Worm (Caenorhabditis elegans): Measurements from ENCODE around the gene pqn-27.
A peak's percentile ranks its signal among the peaks of the same experiment; 100 is the strongest.

The pqn-27 gene

ce11 chrII:13472101-13472500 lies 11.7 kb upstream of the pqn-27 start, which contains the start of gene E01G4.5:
TSS of gene E01G4.5 (plus strand) at chrII:13472401.
- TF ChIP-seq lin-39 (tag; optimal IDR thresholded peaks at IDR 0.05) (no peak), nhr-237 (tag; optimal IDR thresholded peaks at IDR 0.05) (no peak), crh-2 (tag; optimal IDR thresholded peaks at IDR 0.05) (no peak), mab-5 (tag; optimal IDR thresholded peaks at IDR 0.05) (no peak), sma-9 (GFP tag; optimal IDR thresholded peaks at IDR 0.05) (no peak), sma-9 (tag; optimal IDR thresholded peaks at IDR 0.05) (no peak), sem-4 (tag; optimal IDR thresholded peaks at IDR 0.05) (no peak), nhr-6 (tag; optimal IDR thresholded peaks at IDR 0.05) (no peak), unc-62 (GFP tag; optimal IDR thresholded peaks at IDR 0.05) (no peak), ztf-1 (GFP tag; conservative IDR thresholded peaks at IDR 0.05) (no peak), nhr-25 (tag; optimal IDR thresholded peaks at IDR 0.05) (no peak), F13H6.1 (tag; optimal IDR thresholded peaks at IDR 0.05) (no peak), nhr-21 (tag; optimal IDR thresholded peaks at IDR 0.05) (no peak), ceh-16 (tag; optimal IDR thresholded peaks at IDR 0.05) (no peak), nhr-12 (tag; optimal IDR thresholded peaks at IDR 0.05) (no peak), alr-1 (tag; optimal IDR thresholded peaks at IDR 0.05) (no peak), nhr-10 (tag; optimal IDR thresholded peaks at IDR 0.05) (no peak), ZK546.5 (tag; optimal IDR thresholded peaks at IDR 0.05) (no peak), mdl-1 (tag; optimal IDR thresholded peaks at IDR 0.05) (no peak), unc-55 (GFP tag; optimal IDR thresholded peaks at IDR 0.05) (no peak), skn-1 (tag; optimal IDR thresholded peaks at IDR 0.05) (no peak)

- no peak for TF ChIP-seq gmeb-1 (tag; optimal IDR thresholded peaks at IDR 0.05)
- TF ChIP-seq dmd-4 (tag; optimal IDR thresholded peaks at IDR 0.05), result no peak
- TF ChIP-seq fos-1 (tag; optimal IDR thresholded peaks at IDR 0.05), result no peak
- TF ChIP-seq elt-1 (tag; optimal IDR thresholded peaks at IDR 0.05), result no peak
- no peak for TF ChIP-seq ztf-11 (tag; optimal IDR thresholded peaks at IDR 0.05)
Observed at ce11 chrII:13470655-13471054, 10.2 kb upstream of the pqn-27 start.

- no peak for TF ChIP-seq ztf-1 (GFP tag; conservative IDR thresholded peaks at IDR 0.05)
- TF ChIP-seq lin-39 (tag; optimal IDR thresholded peaks at IDR 0.05), result no peak
- no peak for TF ChIP-seq unc-62 (GFP tag; optimal IDR thresholded peaks at IDR 0.05)
- no peak for TF ChIP-seq nhr-23 (tag; optimal IDR thresholded peaks at IDR 0.05)
- no peak for TF ChIP-seq elt-3 (tag; optimal IDR thresholded peaks at IDR 0.05)
- TF ChIP-seq F13H6.1 (tag; optimal IDR thresholded peaks at IDR 0.05), result peak; percentile 80
- TF ChIP-seq skn-1 (tag; optimal IDR thresholded peaks at IDR 0.05), result no peak
- TF ChIP-seq nhr-25 (tag; optimal IDR thresholded peaks at IDR 0.05), result peak; percentile 82
- TF ChIP-seq mdl-1 (tag; optimal IDR thresholded peaks at IDR 0.05), result peak; percentile 43
- peak; percentile 88 for TF ChIP-seq fos-1 (tag; optimal IDR thresholded peaks at IDR 0.05)
- TF ChIP-seq sma-9 (GFP tag; optimal IDR thresholded peaks at IDR 0.05), result peak; percentile 98
- no peak for TF ChIP-seq sma-9 (tag; optimal IDR thresholded peaks at IDR 0.05)
- TF ChIP-seq C34F6.9 (tag; optimal IDR thresholded peaks at IDR 0.05), result peak; percentile 63
- no peak for TF ChIP-seq ztf-11 (tag; optimal IDR thresholded peaks at IDR 0.05)
- TF ChIP-seq ZK546.5 (tag; optimal IDR thresholded peaks at IDR 0.05), result no peak
- TF ChIP-seq nhr-129 (tag; optimal IDR thresholded peaks at IDR 0.05), result peak; percentile 97
- TF ChIP-seq lin-11 (tag; optimal IDR thresholded peaks at IDR 0.05), result no peak
- peak; percentile 91 for TF ChIP-seq nhr-21 (tag; optimal IDR thresholded peaks at IDR 0.05)
- TF ChIP-seq lsy-2 (tag; optimal IDR thresholded peaks at IDR 0.05), result peak in 1 of 2 experiments; percentile 59
- TF ChIP-seq ceh-16 (tag; optimal IDR thresholded peaks at IDR 0.05), result no peak
- TF ChIP-seq R02D3.7 (tag; optimal IDR thresholded peaks at IDR 0.05), result no peak
- TF ChIP-seq peb-1 (tag; optimal IDR thresholded peaks at IDR 0.05), result no peak
- no peak for TF ChIP-seq lin-13 (GFP tag; optimal IDR thresholded peaks at IDR 0.05)
- no peak for TF ChIP-seq nhr-11 (tag; optimal IDR thresholded peaks at IDR 0.05)
- TF ChIP-seq sma-3 (GFP tag; optimal IDR thresholded peaks at IDR 0.05), result peak; percentile 59
- no peak for TF ChIP-seq unc-39 (tag; optimal IDR thresholded peaks at IDR 0.05)
- peak; percentile 27 for TF ChIP-seq blmp-1 (tag; optimal IDR thresholded peaks at IDR 0.05; ENCODE audit: insufficient read depth)
- no peak for TF ChIP-seq ama-1 (optimal IDR thresholded peaks at IDR 0.05)
- peak; percentile 12 for TF ChIP-seq Y55F3AM.14 (GFP tag; optimal IDR thresholded peaks at IDR 0.05)
- peak; percentile 80 for TF ChIP-seq egl-27 (tag; optimal IDR thresholded peaks at IDR 0.05)
- no peak for TF ChIP-seq nhr-12 (tag; optimal IDR thresholded peaks at IDR 0.05)
- peak; percentile 44 for TF ChIP-seq gmeb-1 (tag; optimal IDR thresholded peaks at IDR 0.05)
- TF ChIP-seq crh-2 (tag; optimal IDR thresholded peaks at IDR 0.05), result peak; percentile 77
Observed at ce11 chrII:13469043-13469652, 8.7 kb upstream of the pqn-27 start, which contains the start of gene E01G4.3. TSS of gene E01G4.3 (minus strand) at chrII:13469602.

Measured in whole organism, L2 larva.